Fruit fly (Drosophila melanogaster) whole organism, prepupa: Measurements from ENCODE around the gene CG8301.

Source experiments
- Blimp-1 ChIP-seq: fragments of 200-800 bp; sonication (Bioruptor generic); optimal IDR thresholded peaks from 3 replicates; lab custom pipeline; 2017; ENCODE audit warnings: missing biosample characterization, missing genetic modification characterization, mild to moderate bottlenecking, moderate library complexity, missing genetic modification reagents
- CG10631 ChIP-seq: fragments of 200-800 bp; sonication (Bioruptor generic); optimal IDR thresholded peaks from 2 replicates; lab custom pipeline; 2016; ENCODE audit warnings: missing biosample characterization, missing genetic modification characterization
- CG11294 ChIP-seq: fragments of 200-800 bp; sonication (Bioruptor generic); IDR thresholded peaks from 2 replicates; pipeline ENCODE4 v1.3.6; 2022; ENCODE audit warnings: missing biosample characterization, missing genetic modification characterization
- CG11902 ChIP-seq: fragments of 200-800 bp; sonication (Bioruptor generic); optimal IDR thresholded peaks from 3 replicates; lab custom pipeline; 2016; ENCODE audit warnings: missing biosample characterization, missing genetic modification characterization
- CG15336 ChIP-seq: fragments of 200-800 bp; sonication (Bioruptor generic); IDR thresholded peaks from 2 replicates; pipeline ENCODE4 v1.3.6; 2022; ENCODE audit warnings: missing biosample characterization, missing genetic modification characterization
- CG1621 ChIP-seq: fragments of 200-800 bp; sonication (Bioruptor generic); optimal IDR thresholded peaks from 3 replicates; lab custom pipeline; 2018; ENCODE audit warnings: missing biosample characterization, mild to moderate bottlenecking, missing genetic modification characterization
- CG16779 ChIP-seq: fragments of 200-800 bp; sonication (Bioruptor generic); optimal IDR thresholded peaks from 3 replicates; lab custom pipeline; 2017; ENCODE audit warnings: missing biosample characterization, mild to moderate bottlenecking, missing genetic modification characterization
- CG3032 ChIP-seq: fragments of 200-800 bp; optimal IDR thresholded peaks from 2 replicates; lab custom pipeline; 2019; ENCODE audit warnings: missing biosample characterization, mild to moderate bottlenecking, missing genetic modification characterization, moderate library complexity
- CG31627 ChIP-seq: fragments of 200-800 bp; sonication (Bioruptor generic); optimal IDR thresholded peaks from 3 replicates; lab custom pipeline; 2016; ENCODE audit warnings: missing biosample characterization, missing genetic modification characterization
- CG32006 ChIP-seq: fragments of 200-800 bp; sonication (Bioruptor generic); optimal IDR thresholded peaks from 3 replicates; lab custom pipeline; 2017; ENCODE audit warnings: missing biosample characterization, mild to moderate bottlenecking, missing genetic modification characterization
- CG3919 ChIP-seq: fragments of 200-800 bp; sonication (Bioruptor generic); optimal IDR thresholded peaks from 3 replicates; lab custom pipeline; 2016; ENCODE audit warnings: missing biosample characterization, missing genetic modification characterization
- CG4318 ChIP-seq: fragments of 200-800 bp; sonication (Bioruptor generic); optimal IDR thresholded peaks from 3 replicates; lab custom pipeline; 2017; ENCODE audit warnings: missing biosample characterization, mild to moderate bottlenecking, missing genetic modification characterization
- CG6276 ChIP-seq: fragments of 200-800 bp; sonication (Bioruptor generic); optimal IDR thresholded peaks from 2 replicates; lab custom pipeline; 2017; ENCODE audit warnings: missing biosample characterization, mild to moderate bottlenecking, missing genetic modification characterization
- CG6792 ChIP-seq: fragments of 200-800 bp; sonication (Bioruptor generic); optimal IDR thresholded peaks from 3 replicates; lab custom pipeline; 2016; ENCODE audit warnings: missing biosample characterization, missing genetic modification characterization
- CG6854 ChIP-seq: fragments of 200-800 bp; sonication (Bioruptor generic); optimal IDR thresholded peaks from 2 replicates; lab custom pipeline; 2017; ENCODE audit warnings: missing biosample characterization, mild to moderate bottlenecking, missing genetic modification characterization
- CG7368 ChIP-seq: fragments of 200-800 bp; sonication (Bioruptor generic); optimal IDR thresholded peaks from 3 replicates; lab custom pipeline; 2016; ENCODE audit warnings: missing biosample characterization, missing genetic modification characterization
- CG8119 ChIP-seq: fragments of 200-800 bp; sonication (Bioruptor generic); IDR thresholded peaks from 3 replicates; pipeline ENCODE4 v1.3.6; 2022; ENCODE audit warnings: missing biosample characterization, missing genetic modification characterization
- CG8319 ChIP-seq: fragments of 200-800 bp; sonication (Bioruptor generic); optimal IDR thresholded peaks from 3 replicates; lab custom pipeline; 2016; ENCODE audit warnings: missing biosample characterization, missing genetic modification characterization
- CG8632 ChIP-seq: fragments of 200-800 bp; sonication (Bioruptor generic); optimal IDR thresholded peaks from 3 replicates; lab custom pipeline; 2016; ENCODE audit warnings: missing biosample characterization, missing genetic modification characterization
- CG9139 ChIP-seq: fragments of 200-800 bp; sonication (Bioruptor generic); optimal IDR thresholded peaks from 3 replicates; lab custom pipeline; 2017; ENCODE audit warnings: missing biosample characterization, mild to moderate bottlenecking, missing genetic modification characterization
- Eip75B ChIP-seq: fragments of 200-800 bp; sonication (Bioruptor generic); optimal IDR thresholded peaks from 3 replicates; lab custom pipeline; 2016; ENCODE audit warnings: missing biosample characterization, missing genetic modification characterization
- Eip78C ChIP-seq: fragments of 200-800 bp; sonication (Bioruptor generic); peaks from one replicate; lab custom pipeline; 2016; ENCODE audit warnings: missing biosample characterization, missing genetic modification characterization
- Ets96B ChIP-seq: fragments of 200-800 bp; optimal IDR thresholded peaks from 2 replicates; lab custom pipeline; 2019; ENCODE audit warnings: missing biosample characterization, mild to moderate bottlenecking, missing genetic modification characterization, moderate library complexity
- Gug ChIP-seq: fragments of 200-800 bp; sonication (Bioruptor generic); IDR thresholded peaks from 2 replicates; pipeline ENCODE4 v1.3.6; 2022; ENCODE audit warnings: missing biosample characterization, missing genetic modification characterization
- Hr38 ChIP-seq: sonication (Bioruptor generic); optimal IDR thresholded peaks from 2 replicates; lab custom pipeline; 2016; ENCODE audit warnings: missing biosample characterization, missing genetic modification characterization
- Hr39 ChIP-seq: fragments of 200-800 bp; sonication (Bioruptor generic); optimal IDR thresholded peaks from 2 replicates; lab custom pipeline; 2016; ENCODE audit warnings: missing biosample characterization, missing genetic modification characterization
- Met ChIP-seq: fragments of 200-800 bp; sonication (Bioruptor generic); optimal IDR thresholded peaks from 3 replicates; lab custom pipeline; 2016; ENCODE audit warnings: missing biosample characterization, missing genetic modification characterization
- OdsH ChIP-seq: fragments of 200-800 bp; sonication (Bioruptor generic); optimal IDR thresholded peaks from 3 replicates; lab custom pipeline; 2016; ENCODE audit warnings: missing biosample characterization, missing genetic modification characterization
- Sox102F ChIP-seq: fragments of 200-800 bp; sonication (Bioruptor generic); optimal IDR thresholded peaks from 2 replicates; lab custom pipeline; 2016; ENCODE audit warnings: missing biosample characterization, mild to moderate bottlenecking, missing genetic modification characterization
- Sox14 ChIP-seq: fragments of 200-800 bp; sonication (Bioruptor generic); optimal IDR thresholded peaks from 3 replicates; lab custom pipeline; 2016; ENCODE audit warnings: missing biosample characterization, missing genetic modification characterization
- Sox15 ChIP-seq: fragments of 200-800 bp; sonication (Bioruptor generic); optimal IDR thresholded peaks from 3 replicates; lab custom pipeline; 2016; ENCODE audit warnings: missing biosample characterization, missing genetic modification characterization
- achi ChIP-seq: fragments of 200-800 bp; sonication (Bioruptor generic); optimal IDR thresholded peaks from 3 replicates; lab custom pipeline; 2016; ENCODE audit warnings: missing biosample characterization, missing genetic modification characterization
- acj6 ChIP-seq: fragments of 200-800 bp; sonication (Bioruptor generic); optimal IDR thresholded peaks from 3 replicates; lab custom pipeline; 2016; ENCODE audit warnings: missing biosample characterization, missing genetic modification characterization
- dac ChIP-seq: fragments of 200-800 bp; sonication (Bioruptor generic); optimal IDR thresholded peaks from 2 replicates; lab custom pipeline; 2017; ENCODE audit warnings: missing biosample characterization, mild to moderate bottlenecking, missing genetic modification characterization
- dsx ChIP-seq: fragments of 200-800 bp; optimal IDR thresholded peaks from 3 replicates; lab custom pipeline; 2019; ENCODE audit warnings: missing biosample characterization, mild to moderate bottlenecking, missing genetic modification characterization, moderate library complexity; ENCODE audit not compliant: poor library complexity, severe bottlenecking
- esn ChIP-seq: fragments of 200-800 bp; sonication (Bioruptor generic); optimal IDR thresholded peaks from 2 replicates; lab custom pipeline; 2016; ENCODE audit warnings: missing biosample characterization, mild to moderate bottlenecking, missing genetic modification characterization, moderate library complexity
- fd59A ChIP-seq: fragments of 200-800 bp; sonication (Bioruptor generic); optimal IDR thresholded peaks from 2 replicates; lab custom pipeline; 2017; ENCODE audit warnings: missing biosample characterization, mild to moderate bottlenecking, missing genetic modification characterization, missing genetic modification reagents
- fd85E ChIP-seq: fragments of 200-800 bp; sonication (Bioruptor generic); optimal IDR thresholded peaks from 3 replicates; lab custom pipeline; 2016; ENCODE audit warnings: missing biosample characterization, missing genetic modification characterization
- lz ChIP-seq: fragments of 200-800 bp; sonication (Bioruptor generic); optimal IDR thresholded peaks from 3 replicates; lab custom pipeline; 2016; ENCODE audit warnings: missing biosample characterization, missing genetic modification characterization
- net ChIP-seq: fragments of 200-800 bp; sonication (Bioruptor generic); optimal IDR thresholded peaks from 3 replicates; lab custom pipeline; 2016; ENCODE audit warnings: missing biosample characterization, missing genetic modification characterization
- pdm3 ChIP-seq: fragments of 200-800 bp; sonication (Bioruptor generic); optimal IDR thresholded peaks from 3 replicates; lab custom pipeline; 2016; ENCODE audit warnings: missing biosample characterization, missing genetic modification characterization
- salr ChIP-seq, 2 experiments: fragments of 200-800 bp; sonication (Bioruptor generic); optimal IDR thresholded peaks; 3 replicates each; lab custom pipeline; 2016 to 2018; ENCODE audit warnings: missing biosample characterization in 2 of 2, missing genetic modification characterization in 2 of 2, mild to moderate bottlenecking in 1 of 2
- ss ChIP-seq, 2 experiments: fragments of 200-800 bp; sonication (Bioruptor generic); optimal IDR thresholded peaks; 2 replicates in 1 of 2; 3 replicates in 1 of 2; lab custom pipeline; 2017 to 2018; ENCODE audit warnings: mild to moderate bottlenecking in 2 of 2, missing biosample characterization in 2 of 2, missing genetic modification characterization in 2 of 2, moderate library complexity in 1 of 2
- svp ChIP-seq: fragments of 200-800 bp; sonication (Bioruptor generic); peaks from one replicate; lab custom pipeline; 2016; ENCODE audit warnings: missing biosample characterization, missing genetic modification characterization
- topi ChIP-seq: fragments of 200-800 bp; sonication (Bioruptor generic); optimal IDR thresholded peaks from 3 replicates; lab custom pipeline; 2016; ENCODE audit warnings: missing biosample characterization, missing genetic modification characterization

Gene CG8301

DNA sequence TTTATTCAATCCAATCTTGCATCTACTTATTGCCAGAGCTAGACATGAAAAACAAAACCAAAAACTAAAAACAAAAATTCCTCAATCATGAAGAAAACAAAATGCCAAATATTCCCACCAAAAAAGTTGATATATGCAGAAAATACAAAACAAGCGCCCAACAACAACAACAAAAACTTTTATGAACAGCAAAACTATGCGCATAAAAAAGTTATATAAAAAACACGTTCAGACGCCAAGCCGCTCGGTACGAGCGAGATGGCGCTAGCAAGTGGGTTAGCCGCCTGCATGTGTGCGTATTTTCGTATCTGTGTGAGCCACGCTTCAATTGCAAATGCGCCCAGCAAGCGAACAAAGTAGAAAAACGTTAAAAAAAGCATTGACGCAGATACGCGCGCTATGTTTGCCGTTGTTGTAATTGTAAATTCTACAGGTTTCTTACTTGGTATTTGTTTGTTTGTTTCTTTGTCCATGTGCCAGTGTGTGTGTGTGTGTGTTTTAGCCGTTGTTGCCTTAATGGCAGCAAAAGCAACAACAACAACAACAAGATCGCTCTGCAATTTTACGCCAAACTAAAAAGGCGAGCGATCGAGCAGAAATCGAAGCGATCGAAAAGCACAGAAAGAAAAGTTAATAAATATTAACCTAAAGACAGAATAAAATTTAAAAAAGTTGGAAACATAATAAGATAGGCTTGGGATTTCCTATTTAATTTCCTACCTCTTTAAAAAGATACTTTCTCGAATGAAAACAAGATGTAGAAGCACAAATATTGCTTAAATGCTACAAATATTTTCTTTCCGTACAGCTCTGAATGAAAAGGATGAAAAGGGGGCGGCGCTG, 12.5 kb downstream of the CG8301 start (continued):
- no peak for TF ChIP-seq CG6854 (GFP tag; lab: Kevin White, UChicago)
- peak; percentile 9 for TF ChIP-seq esn
- TF ChIP-seq CG6276 (GFP tag; lab: Kevin White, UChicago) = peak; percentile 45
- TF ChIP-seq Sox15 (GFP tag; lab: Kevin White, UChicago) = no peak
- peak; percentile 68 for TF ChIP-seq Eip75B
- TF ChIP-seq Met (GFP tag; lab: Kevin White, UChicago) = no peak
- TF ChIP-seq fd85E (GFP tag; lab: Kevin White, UChicago) = no peak
- TF ChIP-seq CG6792 (GFP tag; lab: Kevin White, UChicago) = peak; percentile 48
- TF ChIP-seq net (GFP tag; lab: Kevin White, UChicago) = peak; percentile 78
- TF ChIP-seq OdsH = peak; percentile 72
- TF ChIP-seq CG8119 (GFP tag; lab: Robert Waterston, UW) = peak; percentile 85
- TF ChIP-seq CG9139 (GFP tag; lab: Kevin White, UChicago) = peak; percentile 29
- no peak for TF ChIP-seq CG11902 (GFP tag; lab: Kevin White, UChicago)
- peak; percentile 78 for TF ChIP-seq CG3919
- peak; percentile 38 to 78 for TF ChIP-seq salr (GFP tag; optimal IDR thresholded peaks at IDR 0.05; lab: Kevin White, UChicago)
- TF ChIP-seq Hr39 (GFP tag; lab: Kevin White, UChicago) = no peak
- TF ChIP-seq dac (GFP tag; lab: Kevin White, UChicago) = no peak
- peak; percentile 90 for TF ChIP-seq CG3032 (tag; lab: Kevin White, UChicago)
- no peak for TF ChIP-seq CG31627
- peak; percentile 69 for TF ChIP-seq achi (GFP tag; lab: Kevin White, UChicago)
- TF ChIP-seq Sox102F = no peak
- TF ChIP-seq CG16779 (tag; lab: Kevin White, UChicago) = peak; percentile 48
- peak; percentile 40 for TF ChIP-seq CG1621 (tag; lab: Kevin White, UChicago)

DNA sequence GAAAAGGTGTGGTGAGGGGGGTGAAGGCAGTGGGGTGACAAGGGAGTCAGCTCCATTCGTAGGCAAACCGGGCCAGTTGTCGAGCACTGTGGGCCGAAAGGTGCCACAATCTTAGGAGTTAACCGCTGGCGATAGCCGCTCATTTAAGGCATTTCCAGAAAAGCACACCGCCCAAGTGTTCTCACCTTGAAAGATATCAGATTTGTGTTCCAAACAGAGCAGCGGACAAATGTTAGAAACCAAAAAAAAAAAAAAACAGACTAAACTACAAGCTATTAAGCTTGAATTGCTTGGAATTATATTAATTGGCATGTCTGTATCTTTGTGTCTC, 13.1 kb downstream of the CG8301 start:
- TF ChIP-seq pdm3 (GFP tag; lab: Kevin White, UChicago) (no peak), CG8632 (GFP tag; lab: Kevin White, UChicago) (peak; percentile 34), ss (GFP tag; optimal IDR thresholded peaks at IDR 0.05; lab: Kevin White, UChicago) (peak in 1 of 2 experiments; percentile 32), acj6 (GFP tag; lab: Kevin White, UChicago) (peak; percentile 47), CG8119 (GFP tag; lab: Robert Waterston, UW) (no peak; the same call in 2 of the 3 replicates), CG6854 (GFP tag; lab: Kevin White, UChicago) (no peak), Met (GFP tag; lab: Kevin White, UChicago) (no peak), achi (GFP tag; lab: Kevin White, UChicago) (peak; percentile 37), CG6276 (GFP tag; lab: Kevin White, UChicago) (peak; percentile 58), Sox15 (GFP tag; lab: Kevin White, UChicago) (no peak), svp (GFP tag; lab: Kevin White, UChicago) (no peak), topi (GFP tag; lab: Kevin White, UChicago) (no peak), CG6792 (GFP tag; lab: Kevin White, UChicago) (peak; percentile 27), CG11902 (GFP tag; lab: Kevin White, UChicago) (peak; percentile 3), Ets96B (tag; lab: Kevin White, UChicago) (peak; percentile 23), CG9139 (GFP tag; lab: Kevin White, UChicago) (no peak), Eip75B (peak; percentile 10), Eip78C (GFP tag; lab: Kevin White, UChicago) (peak; percentile 37), dsx (GFP tag; lab: Kevin White, UChicago) (no peak), Sox102F (no peak), OdsH (peak; percentile 55), lz (GFP tag; lab: Kevin White, UChicago) (no peak), Sox14 (peak; percentile 29), CG11294 (GFP tag; lab: Robert Waterston, UW) (no peak; the same call in 1 of the 2 replicates), CG4318 (no peak), dac (GFP tag; lab: Kevin White, UChicago) (no peak), CG31627 (no peak), Hr39 (GFP tag; lab: Kevin White, UChicago) (no peak), CG8319 (GFP tag; lab: Kevin White, UChicago) (no peak), Gug (no peak), Blimp-1 (GFP tag; lab: Kevin White, UChicago) (no peak), CG3919 (no peak), Hr38 (GFP tag; lab: Kevin White, UChicago) (no peak), CG15336 (GFP tag; lab: Robert Waterston, UW) (0 out of 2 replicates have a peak, but pooled peaks have one; percentile 4), CG7368 (no peak), fd59A (GFP tag; lab: Kevin White, UChicago) (peak; percentile 58), CG10631 (GFP tag; lab: Kevin White, UChicago) (peak; percentile 59), CG1621 (tag; lab: Kevin White, UChicago) (no peak), salr (GFP tag; optimal IDR thresholded peaks at IDR 0.05; lab: Kevin White, UChicago) (peak in 1 of 2 experiments; percentile 11), CG32006 (GFP tag; lab: Kevin White, UChicago) (peak; percentile 82)
